Worm (Caenorhabditis elegans) whole organism, L2 larva: ENCODE measurements around the gene cls-2.

ENCODE experiments used
- aly-2 ChIP-seq: fragments of 150-350 bp; optimal IDR thresholded peaks from 2 replicates; lab custom pipeline; 2014; ENCODE audit warnings: missing biosample characterization, missing genetic modification characterization
- elt-3 ChIP-seq: sonication (generic microtip); optimal IDR thresholded peaks from 2 replicates; lab custom pipeline; 2017; ENCODE audit warnings: missing biosample characterization, missing genetic modification characterization
- lsy-2 ChIP-seq, 2 experiments: fragments of 150-350 bp in 1 of 2; sonication (generic microtip) in 1 of 2; optimal IDR thresholded peaks; 2 replicates each; lab custom pipeline; 2014 to 2017; ENCODE audit warnings: missing biosample characterization in 2 of 2, missing genetic modification characterization in 2 of 2
- nhr-77 ChIP-seq: fragments of 150-350 bp; optimal IDR thresholded peaks from 2 replicates; lab custom pipeline; 2014; ENCODE audit warnings: missing biosample characterization, missing genetic modification characterization
- sma-9 ChIP-seq, 2 experiments: fragments of 150-350 bp in 1 of 2; sonication (generic microtip) in 1 of 2; optimal IDR thresholded peaks; 2 replicates each; lab custom pipeline; 2014 to 2016; ENCODE audit warnings: missing genetic modification characterization in 2 of 2, mild to moderate bottlenecking in 1 of 2, missing biosample characterization in 1 of 2, missing compliant biosample characterization in 1 of 2, missing genetic modification reagents in 1 of 2, moderate library complexity in 1 of 2
- unc-39 ChIP-seq: fragments of 150-350 bp; optimal IDR thresholded peaks from 2 replicates; lab custom pipeline; 2014; ENCODE audit warnings: missing biosample characterization, missing genetic modification characterization
- zag-1 ChIP-seq: fragments of 150-350 bp; optimal IDR thresholded peaks from 2 replicates; lab custom pipeline; 2014; ENCODE audit warnings: missing biosample characterization, missing genetic modification characterization

DNA sequence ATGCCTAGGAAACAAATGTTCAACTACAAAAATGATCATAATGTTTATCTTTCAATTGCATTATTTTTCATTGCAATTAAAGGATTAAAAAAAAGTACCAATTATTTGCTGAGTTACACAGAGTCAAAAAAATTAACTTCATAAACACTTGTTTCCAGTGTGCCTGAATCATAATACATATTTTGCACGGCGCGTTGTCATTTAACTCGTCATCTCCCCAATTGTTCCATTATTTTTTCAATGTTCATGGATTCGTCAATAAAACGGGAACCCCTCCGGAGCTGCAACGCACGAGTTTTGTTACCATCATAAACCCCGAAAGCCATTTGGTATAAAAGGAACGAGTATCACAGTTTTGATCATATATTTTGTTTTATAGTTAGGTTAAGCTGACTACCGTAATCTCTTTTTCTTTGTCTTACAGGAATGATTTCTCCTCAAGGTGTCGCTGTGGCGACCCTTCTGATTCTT, 37.6 kb upstream of the cls-2 start, which contains the start of gene F59B2.12:
- TF ChIP-seq zag-1 (tag; lab: Kevin White, UChicago) (no peak), lsy-2 (tag; optimal IDR thresholded peaks at IDR 0.05; lab: Kevin White, UChicago) (no peak), nhr-77 (tag; lab: Kevin White, UChicago) (no peak), elt-3 (tag; lab: Kevin White, UChicago) (no peak), aly-2 (tag; lab: Kevin White, UChicago) (no peak), sma-9 (GFP tag; optimal IDR thresholded peaks at IDR 0.05; lab: Kevin White, UChicago) (no peak), sma-9 (tag; optimal IDR thresholded peaks at IDR 0.05; lab: Kevin White, UChicago) (no peak), unc-39 (tag; lab: Kevin White, UChicago) (no peak)
